Worm (Caenorhabditis elegans): Measurements from ENCODE around the gene slc-25A29.

DNA sequence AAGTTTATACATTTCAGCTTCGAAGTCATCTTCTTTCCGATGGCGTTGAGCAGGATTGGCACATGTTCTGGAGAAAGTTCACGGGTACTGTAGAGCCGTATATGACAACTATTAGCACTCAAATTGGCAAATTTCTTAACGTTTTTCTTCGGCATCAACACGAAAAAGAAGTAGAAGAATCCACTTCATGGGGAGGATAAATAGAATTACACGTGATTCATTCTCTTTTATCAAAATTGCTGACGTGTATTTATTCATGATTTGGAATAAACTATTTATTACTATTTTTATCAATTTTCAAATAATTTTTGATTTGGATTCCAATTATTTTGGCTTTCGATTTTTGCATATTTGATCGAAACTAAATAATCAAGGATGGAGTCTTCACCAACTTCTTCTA lies 7.8 kb upstream of the slc-25A29 start, which contains the start of gene C47E8.1:
- TF ChIP-seq klf-2 (GFP tag; conservative IDR thresholded peaks at IDR 0.05) (no peak), ztf-29 (GFP tag; IDR thresholded peaks at IDR 0.05) (no peak), tab-1 (GFP tag; IDR thresholded peaks at IDR 0.05) (no peak)

All from whole organism, midembryonic.